Fruit fly (Drosophila melanogaster) whole organism: ENCODE data around the gene tap.

Experiments used
- EcR ChIP-seq, 2 experiments: fragments of >200 bp; optimal IDR thresholded peaks; 2 replicates each; lab custom pipeline; 2017; ENCODE audit warnings: missing biosample characterization in 2 of 2, missing genetic modification characterization in 2 of 2, missing genetic modification reagents in 2 of 2
- pan ChIP-seq: fragments of >200 bp; optimal IDR thresholded peaks from 2 replicates; lab custom pipeline; 2017

DNA sequence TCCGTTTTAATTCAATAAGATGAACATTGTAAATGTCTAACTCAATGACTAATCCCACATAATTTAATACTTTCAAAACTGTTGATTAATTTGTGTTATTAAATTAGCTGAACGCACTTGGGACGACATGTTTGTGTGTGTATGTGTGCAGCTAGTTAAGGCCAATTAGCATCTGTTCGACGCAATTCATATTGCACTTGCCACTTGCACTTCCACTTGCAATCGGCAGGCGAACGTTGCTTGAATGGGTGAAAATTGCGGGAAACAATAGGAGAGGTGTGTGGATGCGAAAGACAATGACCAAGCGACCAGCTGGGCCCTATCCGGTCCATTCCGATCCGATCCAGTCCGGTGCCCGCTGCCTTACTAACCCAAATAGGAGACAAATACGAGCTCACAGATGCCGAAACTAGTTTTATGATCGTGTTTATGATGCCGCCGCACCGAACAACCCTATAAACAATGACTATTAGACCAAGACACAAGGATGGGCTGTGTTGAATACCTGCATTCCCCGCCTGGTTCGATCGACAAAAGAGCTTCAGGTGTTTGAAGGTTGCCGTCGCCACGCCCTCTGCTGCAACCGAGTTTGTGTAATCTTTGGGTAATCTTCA is 48.1 kb downstream of the tap start:
- no peak for TF ChIP-seq pan (lab: Kevin White, UChicago)
- TF ChIP-seq EcR (GFP tag; optimal IDR thresholded peaks at IDR 0.05; lab: Kevin White, UChicago) = no peak
